Worm (Caenorhabditis elegans) whole organism, L4 larva: ENCODE measurements around the gene glo-4.

Experiments used
- F10B5.3 ChIP-seq: sonication (generic microtip); optimal IDR thresholded peaks from 2 replicates; lab custom pipeline; 2016; ENCODE audit warnings: mild to moderate bottlenecking, missing genetic modification characterization, missing compliant biosample characterization
- F37D6.2 ChIP-seq: sonication (generic microtip); optimal IDR thresholded peaks from 2 replicates; lab custom pipeline; 2016; ENCODE audit warnings: mild to moderate bottlenecking, missing genetic modification characterization, missing compliant biosample characterization
- Y48G9A.11 ChIP-seq: fragments of 200-800 bp; sonication (Bioruptor generic); IDR thresholded peaks from 2 replicates; pipeline ENCODE4 v1.3.6; 2022; ENCODE audit warnings: missing genetic modification reagents, missing genetic modification characterization, missing compliant biosample characterization
- Y75B8A.6 ChIP-seq: fragments of 200-800 bp; sonication (Bioruptor generic); IDR thresholded peaks from 2 replicates; pipeline ENCODE4 v1.3.6; 2022; ENCODE audit warnings: missing genetic modification reagents, missing genetic modification characterization, missing compliant biosample characterization
- ZK337.2 ChIP-seq: fragments of 200-800 bp; sonication (Bioruptor generic); IDR thresholded peaks from 2 replicates; pipeline ENCODE4 v1.3.6; 2022; ENCODE audit warnings: missing genetic modification reagents, missing genetic modification characterization, missing compliant biosample characterization
- aly-2 ChIP-seq: sonication (generic microtip); optimal IDR thresholded peaks from 2 replicates; lab custom pipeline; 2018; ENCODE audit warnings: missing biosample characterization, missing genetic modification characterization
- ceh-20 ChIP-seq: fragments of 200-800 bp; sonication (Bioruptor generic); IDR thresholded peaks from 2 replicates; pipeline ENCODE4 v1.3.6; 2022; ENCODE audit warnings: missing genetic modification reagents, missing genetic modification characterization, missing compliant biosample characterization
- ceh-32 ChIP-seq: sonication (generic microtip); optimal IDR thresholded peaks from 2 replicates; lab custom pipeline; 2016; ENCODE audit warnings: mild to moderate bottlenecking, missing genetic modification characterization, missing compliant biosample characterization; ENCODE audit not compliant: poor library complexity
- daf-16 ChIP-seq, 3 experiments: sonication (generic microtip); optimal IDR thresholded peaks; 2 replicates each; lab custom pipeline; 2016 to 2017; ENCODE audit warnings: missing genetic modification characterization in 3 of 3, missing genetic modification reagents in 3 of 3, mild to moderate bottlenecking in 2 of 3, missing compliant biosample characterization in 2 of 3, missing biosample characterization in 1 of 3, moderate library complexity in 1 of 3
- duxl-1 ChIP-seq: sonication (generic microtip); optimal IDR thresholded peaks from 2 replicates; lab custom pipeline; 2016; ENCODE audit warnings: mild to moderate bottlenecking, missing genetic modification characterization, moderate library complexity, missing compliant biosample characterization; ENCODE audit not compliant: poor library complexity
- dve-1 ChIP-seq: sonication (generic microtip); optimal IDR thresholded peaks from 2 replicates; lab custom pipeline; 2017; ENCODE audit warnings: antibody characterized with exemption, mild to moderate bottlenecking, missing genetic modification characterization, missing compliant biosample characterization; ENCODE audit not compliant: insufficient read depth
- egl-27 ChIP-seq: sonication (generic microtip); optimal IDR thresholded peaks from 3 replicates; lab custom pipeline; 2017; ENCODE audit warnings: missing biosample characterization, missing genetic modification reagents, missing genetic modification characterization
- egl-43 ChIP-seq: fragments of 200-800 bp; sonication (Bioruptor generic); IDR thresholded peaks from 2 replicates; pipeline ENCODE4 v1.3.6; 2022; ENCODE audit warnings: missing genetic modification reagents, missing genetic modification characterization, missing compliant biosample characterization
- fkh-10 ChIP-seq: fragments of 150-350 bp; optimal IDR thresholded peaks from 2 replicates; lab custom pipeline; 2014; ENCODE audit warnings: missing biosample characterization, missing genetic modification reagents, missing genetic modification characterization
- hif-1 ChIP-seq, 2 experiments: sonication (generic microtip); optimal IDR thresholded peaks; 2 replicates each; lab custom pipeline; 2016 to 2017; ENCODE audit warnings: missing compliant biosample characterization in 2 of 2, missing genetic modification characterization in 2 of 2, missing genetic modification reagents in 2 of 2, missing genotype in 2 of 2, mild to moderate bottlenecking in 1 of 2
- hlh-11 ChIP-seq: fragments of 200-800 bp; sonication (Bioruptor generic); optimal IDR thresholded peaks from 2 replicates; lab custom pipeline; 2018; ENCODE audit warnings: mild to moderate bottlenecking, missing genetic modification characterization, missing compliant biosample characterization
- hmg-1.1 ChIP-seq: fragments of 200-800 bp; sonication (Bioruptor generic); IDR thresholded peaks from 2 replicates; pipeline ENCODE4 v1.3.6; 2022; ENCODE audit warnings: missing genetic modification reagents, missing genetic modification characterization, missing compliant biosample characterization
- jun-1 ChIP-seq: fragments of 150-350 bp; optimal IDR thresholded peaks from 2 replicates; lab custom pipeline; 2014; ENCODE audit warnings: missing biosample characterization, missing genetic modification reagents, missing genetic modification characterization
- lin-29 ChIP-seq: fragments of 200-800 bp; sonication (Bioruptor generic); IDR thresholded peaks from 2 replicates; pipeline ENCODE4 v1.3.6; 2022; ENCODE audit warnings: missing genetic modification reagents, missing genetic modification characterization, missing compliant biosample characterization
- mdl-1 ChIP-seq, 2 experiments: fragments of 150-350 bp in 1 of 2; sonication (generic microtip) in 1 of 2; optimal IDR thresholded peaks; 2 replicates each; lab custom pipeline; 2014 to 2017; ENCODE audit warnings: missing biosample characterization in 2 of 2, missing genetic modification characterization in 2 of 2
- mep-1 ChIP-seq: fragments of 150-350 bp; sonication (generic microtip); optimal IDR thresholded peaks from 3 replicates; lab custom pipeline; 2014; ENCODE audit warnings: missing biosample characterization, missing genetic modification characterization
- mxl-2 ChIP-seq: fragments of 200-800 bp; sonication (Bioruptor generic); conservative IDR thresholded peaks from 2 replicates; pipeline ENCODE4 v1.3.6; 2022; ENCODE audit warnings: missing genetic modification reagents, missing genetic modification characterization, missing compliant biosample characterization
- nhr-10 ChIP-seq: fragments of 150-350 bp; optimal IDR thresholded peaks from 2 replicates; lab custom pipeline; 2014; ENCODE audit warnings: missing biosample characterization, missing genetic modification characterization
- nhr-28 ChIP-seq: fragments of 150-350 bp; optimal IDR thresholded peaks from 2 replicates; lab custom pipeline; 2014; ENCODE audit warnings: missing biosample characterization, missing genetic modification characterization
- nhr-41 ChIP-seq: fragments of 200-800 bp; sonication (Bioruptor generic); IDR thresholded peaks from 2 replicates; pipeline ENCODE4 v1.3.6; 2022; ENCODE audit warnings: missing genetic modification reagents, missing genetic modification characterization, missing compliant biosample characterization
- nhr-42 ChIP-seq: fragments of 200-800 bp; sonication (Bioruptor generic); IDR thresholded peaks from 2 replicates; pipeline ENCODE4 v1.3.6; 2022; ENCODE audit warnings: missing genetic modification characterization, missing compliant biosample characterization
- rbr-2 ChIP-seq: sonication (generic microtip); optimal IDR thresholded peaks from 2 replicates; lab custom pipeline; 2016; ENCODE audit warnings: missing genotype, missing genetic modification characterization, missing compliant biosample characterization
- skn-1 ChIP-seq: fragments of 150-350 bp; optimal IDR thresholded peaks from 2 replicates; lab custom pipeline; 2014; ENCODE audit warnings: missing biosample characterization, missing genetic modification characterization
- snpc-4 ChIP-seq: fragments of 150-350 bp; optimal IDR thresholded peaks from 2 replicates; lab custom pipeline; 2014; ENCODE audit warnings: missing biosample characterization, missing genetic modification characterization
- tag-97 ChIP-seq: fragments of 200-800 bp; sonication (Bioruptor generic); IDR thresholded peaks from 2 replicates; pipeline ENCODE4 v1.3.6; 2022; ENCODE audit warnings: missing genetic modification characterization, missing compliant biosample characterization
- tra-1 ChIP-seq: fragments of 200-800 bp; sonication (Bioruptor generic); IDR thresholded peaks from 2 replicates; pipeline ENCODE4 v1.3.6; 2022; ENCODE audit warnings: missing genetic modification reagents, missing genetic modification characterization, missing compliant biosample characterization
- unc-130 ChIP-seq: sonication (generic microtip); optimal IDR thresholded peaks from 2 replicates; lab custom pipeline; 2016; ENCODE audit warnings: missing genetic modification reagents, missing genetic modification characterization, missing compliant biosample characterization
- unc-39 ChIP-seq: sonication (generic microtip); optimal IDR thresholded peaks from 2 replicates; lab custom pipeline; 2017; ENCODE audit warnings: missing biosample characterization, missing genetic modification characterization
- unc-62 ChIP-seq, 3 experiments: fragments of 150-350 bp in 1 of 3; sonication (generic microtip); optimal IDR thresholded peaks in 2 of 3; peaks in 1 of 3; 1 replicate in 1 of 3; 2 replicates in 2 of 3; lab custom pipeline; 2014 to 2017; ENCODE audit warnings: missing biosample characterization in 3 of 3, missing genetic modification characterization in 3 of 3, missing genetic modification reagents in 3 of 3, missing genotype in 1 of 3
- zfp-2 ChIP-seq: sonication (generic microtip); optimal IDR thresholded peaks from 2 replicates; lab custom pipeline; 2016; ENCODE audit warnings: mild to moderate bottlenecking, missing genetic modification characterization, missing compliant biosample characterization
- zip-2 ChIP-seq: fragments of 150-350 bp; optimal IDR thresholded peaks from 2 replicates; lab custom pipeline; 2014; ENCODE audit warnings: missing biosample characterization, missing genetic modification characterization
- ztf-7 ChIP-seq: fragments of 150-350 bp; optimal IDR thresholded peaks from 2 replicates; lab custom pipeline; 2014; ENCODE audit warnings: missing biosample characterization, missing genetic modification characterization

Gene glo-4

DNA sequence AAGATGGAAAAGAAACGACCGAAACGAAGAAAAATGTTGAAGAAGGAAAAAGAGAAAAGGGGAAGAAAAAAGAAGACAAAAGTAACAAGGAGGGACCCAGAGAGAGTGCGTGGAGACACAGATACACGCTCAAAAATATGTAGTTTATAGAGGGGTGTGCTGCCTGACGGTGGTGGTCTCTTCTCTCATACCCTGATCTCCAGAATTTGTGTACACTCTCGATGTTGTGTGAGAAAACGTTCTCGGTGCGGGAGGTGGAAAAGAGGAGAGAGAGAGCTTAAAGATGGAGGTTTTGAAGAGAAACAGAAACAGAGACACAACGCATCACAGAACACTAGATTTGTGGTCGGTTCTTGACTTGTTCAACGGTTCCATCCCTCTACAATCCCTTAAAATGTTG, 30.6 kb upstream of the glo-4 start (continued):
- TF ChIP-seq mxl-2 (GFP tag; lab: Robert Waterston, UW): no peak
- no peak for TF ChIP-seq egl-43 (GFP tag; lab: Robert Waterston, UW)

DNA sequence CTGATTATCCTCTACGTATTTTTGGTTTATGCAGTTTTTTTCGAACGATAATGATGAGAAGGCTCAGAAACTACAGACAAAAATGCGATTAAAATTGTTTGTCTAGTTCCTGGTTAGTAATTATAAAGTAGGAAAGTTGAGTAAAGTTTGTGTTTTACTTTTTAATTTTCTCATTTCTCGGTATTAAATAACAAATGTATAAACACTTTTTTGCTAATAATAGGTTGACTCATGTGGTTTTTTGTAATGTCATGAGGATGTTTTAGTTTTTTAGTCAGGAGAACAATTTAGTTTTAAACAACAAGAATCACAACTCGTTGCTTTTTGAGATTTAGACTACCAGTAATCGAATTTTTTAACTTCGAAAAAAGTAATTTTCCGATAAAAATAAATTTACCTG, 29.6 kb upstream of the glo-4 start:
- TF ChIP-seq tag-97 (GFP tag; lab: Robert Waterston, UW): no peak
- TF ChIP-seq nhr-10 (tag; lab: Kevin White, UChicago): no peak
- TF ChIP-seq zfp-2 (tag; lab: Kevin White, UChicago): no peak
- TF ChIP-seq unc-39 (tag; lab: Kevin White, UChicago): no peak
- no peak for TF ChIP-seq rbr-2 (tag; lab: Kevin White, UChicago)
- TF ChIP-seq tra-1 (GFP tag; lab: Robert Waterston, UW): no peak
- no peak for TF ChIP-seq zip-2 (tag; lab: Kevin White, UChicago)
- no peak for TF ChIP-seq F37D6.2
- no peak for TF ChIP-seq duxl-1 (tag; lab: Kevin White, UChicago)
- no peak for TF ChIP-seq ZK337.2 (GFP tag; lab: Robert Waterston, UW)
- no peak for TF ChIP-seq unc-130
- TF ChIP-seq F10B5.3: no peak
- TF ChIP-seq dve-1: no peak
- no peak for TF ChIP-seq ztf-7 (tag; lab: Kevin White, UChicago)

DNA sequence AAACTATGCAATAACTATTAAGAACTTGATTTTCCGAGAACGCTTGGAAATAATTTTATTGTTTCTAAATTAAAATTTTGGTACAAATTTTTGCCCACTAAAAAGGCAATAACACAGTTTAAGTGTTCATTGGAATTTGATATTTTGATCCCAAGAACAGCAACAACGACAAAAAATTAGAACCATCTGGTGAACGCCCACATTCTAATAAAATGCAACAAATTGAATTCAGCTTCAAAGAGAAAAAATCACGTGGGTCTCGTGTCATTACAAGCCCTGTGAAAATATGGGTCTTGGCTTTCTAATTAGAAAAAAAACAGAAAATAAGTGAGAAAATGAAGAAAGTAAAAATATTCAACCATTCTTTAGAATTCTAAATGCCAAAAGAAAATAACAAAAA, 28.8 kb upstream of the glo-4 start:
- no peak for TF ChIP-seq rbr-2 (tag; lab: Kevin White, UChicago)
- TF ChIP-seq unc-62 (GFP tag; optimal IDR thresholded peaks at IDR 0.05 in 1 of 2; lab: Kevin White, UChicago): peak in 1 of 2 experiments; percentile 84
- TF ChIP-seq unc-62 (tag; optimal IDR thresholded peaks at IDR 0.05; lab: Kevin White, UChicago): no peak
- no peak for TF ChIP-seq lin-29
- TF ChIP-seq egl-27 (tag; lab: Kevin White, UChicago): no peak
- TF ChIP-seq ceh-20 (GFP tag; lab: Robert Waterston, UW): no peak
- TF ChIP-seq, all 104 proteins: peak for 1

DNA sequence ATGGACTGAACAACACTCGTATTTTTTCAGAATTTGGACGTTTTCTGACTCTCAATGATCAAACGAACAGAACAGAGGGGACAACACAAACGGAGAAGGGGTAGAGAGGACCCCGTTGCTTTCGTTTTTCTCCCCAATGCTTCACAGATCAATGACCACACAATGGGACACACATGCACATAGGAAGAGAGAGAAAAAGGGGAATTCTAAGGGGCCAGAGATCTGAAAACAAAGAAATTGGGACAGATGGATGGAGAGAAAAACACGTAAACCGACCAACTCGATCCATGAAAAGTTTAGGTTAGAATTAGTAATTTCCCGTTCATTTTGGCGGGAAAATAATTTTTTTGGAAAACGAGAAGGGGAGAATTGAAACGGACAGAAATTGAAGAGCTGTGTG, 27.4 kb upstream of the glo-4 start:
- TF ChIP-seq ztf-7 (tag; lab: Kevin White, UChicago) (no peak), nhr-10 (tag; lab: Kevin White, UChicago) (no peak), Y48G9A.11 (GFP tag; lab: Robert Waterston, UW) (no peak), tag-97 (GFP tag; lab: Robert Waterston, UW) (no peak), snpc-4 (no peak), daf-16 (GFP tag; optimal IDR thresholded peaks at IDR 0.05; lab: Kevin White, UChicago) (peak in 1 of 2 experiments; percentile 6), daf-16 (tag; optimal IDR thresholded peaks at IDR 0.05; lab: Kevin White, UChicago) (no peak), skn-1 (tag; lab: Kevin White, UChicago) (no peak), aly-2 (tag; lab: Kevin White, UChicago) (no peak), tra-1 (GFP tag; lab: Robert Waterston, UW) (no peak), zip-2 (tag; lab: Kevin White, UChicago) (no peak), nhr-41 (GFP tag; lab: Robert Waterston, UW) (no peak), hif-1 (tag; optimal IDR thresholded peaks at IDR 0.05; lab: Kevin White, UChicago) (peak in 1 of 2 experiments; percentile 9), jun-1 (no peak), hlh-11 (tag; lab: Kevin White, UChicago) (peak; percentile 32), mdl-1 (tag; optimal IDR thresholded peaks at IDR 0.05; lab: Kevin White, UChicago) (peak in 1 of 2 experiments; percentile 6), fkh-10 (GFP tag; lab: Kevin White, UChicago) (peak; percentile 29), mep-1 (tag; lab: Kevin White, UChicago) (no peak), ceh-32 (tag; lab: Kevin White, UChicago) (no peak), unc-62 (GFP tag; optimal IDR thresholded peaks at IDR 0.05 in 1 of 2; lab: Kevin White, UChicago) (peak in 1 of 2 experiments; percentile 92), unc-62 (tag; optimal IDR thresholded peaks at IDR 0.05; lab: Kevin White, UChicago) (no peak), hmg-1.1 (peak; percentile 41; the same call in 1 of the 2 replicates), nhr-42 (GFP tag; lab: Robert Waterston, UW) (no peak), Y75B8A.6 (GFP tag; lab: Robert Waterston, UW) (no peak), nhr-28 (tag; lab: Kevin White, UChicago) (no peak)
